Worm (Caenorhabditis elegans): ENCODE results near the gene pgam-5.

pgam-5 gene

ce11 chrII:7613241-7613782, 14.8 kb upstream of the pgam-5 start, which contains the start of the genes oig-4 and R07G3.7:
TSS of gene oig-4 (plus strand) at chrII:7613541.
TSS of gene R07G3.7 (minus strand) at chrII:7613732.
- TF ChIP-seq lin-13 (tag; optimal IDR thresholded peaks at IDR 0.05) (no peak), M03D4.4 (tag; optimal IDR thresholded peaks at IDR 0.05) (no peak), hlh-1 (tag; optimal IDR thresholded peaks at IDR 0.05) (peak; percentile 29)

- TF ChIP-seq sptf-1 (tag; optimal IDR thresholded peaks at IDR 0.05) (no peak), unc-62 (GFP tag; optimal IDR thresholded peaks at IDR 0.05) (no peak), bed-3 (GFP tag; optimal IDR thresholded peaks at IDR 0.05) (no peak), unc-39 (tag; optimal IDR thresholded peaks at IDR 0.05) (no peak), mls-2 (tag; optimal IDR thresholded peaks at IDR 0.05) (no peak), nhr-12 (tag; optimal IDR thresholded peaks at IDR 0.05) (no peak), elt-3 (tag; optimal IDR thresholded peaks at IDR 0.05) (no peak), ztf-11 (tag; optimal IDR thresholded peaks at IDR 0.05) (no peak), nhr-2 (tag; optimal IDR thresholded peaks at IDR 0.05) (no peak), pha-4 (tag; optimal IDR thresholded peaks at IDR 0.05) (no peak), hlh-1 (tag; optimal IDR thresholded peaks at IDR 0.05) (no peak), M03D4.4 (tag; optimal IDR thresholded peaks at IDR 0.05) (no peak), ces-1 (GFP tag; optimal IDR thresholded peaks at IDR 0.05) (no peak), mep-1 (tag; optimal IDR thresholded peaks at IDR 0.05) (no peak)
These were observed 9.4 kb upstream of the pgam-5 start, which contains the start of gene lips-17 for ce11 chrII:7607953-7608352. TSS of gene lips-17 (plus strand) at chrII:7608253.

- no peak for TF ChIP-seq flh-1 (GFP tag; optimal IDR thresholded peaks at IDR 0.05)
- TF ChIP-seq pha-4 (tag; optimal IDR thresholded peaks at IDR 0.05) = no peak
- no peak for TF ChIP-seq cnd-1 (tag; optimal IDR thresholded peaks at IDR 0.05)
- no peak for TF ChIP-seq sem-2 (GFP tag; optimal IDR thresholded peaks at IDR 0.05)
- TF ChIP-seq mep-1 (tag; optimal IDR thresholded peaks at IDR 0.05) = no peak
- TF ChIP-seq hlh-1 (tag; optimal IDR thresholded peaks at IDR 0.05) = no peak
- TF ChIP-seq elt-3 (tag; optimal IDR thresholded peaks at IDR 0.05) = no peak
- no peak for TF ChIP-seq M03D4.4 (tag; optimal IDR thresholded peaks at IDR 0.05)
These were observed 6.8 kb upstream of the pgam-5 start, which contains the start of gene osm-8 for ce11 chrII:7605306-7605705. TSS of gene osm-8 (minus strand) at chrII:7605406.

ce11 chrII:7599357-7599756, 805 bp upstream of the pgam-5 start, which contains the start of gene npp-21:
TSS of gene npp-21 (plus strand) at chrII:7599657.
- TF ChIP-seq sptf-1 (tag; optimal IDR thresholded peaks at IDR 0.05) (no peak), elt-3 (tag; optimal IDR thresholded peaks at IDR 0.05) (no peak), nhr-12 (tag; optimal IDR thresholded peaks at IDR 0.05) (no peak), ces-1 (GFP tag; optimal IDR thresholded peaks at IDR 0.05) (no peak), lsy-2 (tag; optimal IDR thresholded peaks at IDR 0.05) (no peak), ztf-11 (tag; optimal IDR thresholded peaks at IDR 0.05) (no peak), mls-2 (tag; optimal IDR thresholded peaks at IDR 0.05) (no peak), drap-1 (GFP tag; optimal IDR thresholded peaks at IDR 0.05) (no peak), pha-4 (tag; optimal IDR thresholded peaks at IDR 0.05) (no peak), tbx-8 (GFP tag; optimal IDR thresholded peaks at IDR 0.05) (no peak), ham-2 (GFP tag; optimal IDR thresholded peaks at IDR 0.05) (no peak), lin-32 (GFP tag; optimal IDR thresholded peaks at IDR 0.05) (no peak), bed-3 (GFP tag; optimal IDR thresholded peaks at IDR 0.05) (no peak), nhr-28 (tag; optimal IDR thresholded peaks at IDR 0.05) (no peak), flh-1 (GFP tag; optimal IDR thresholded peaks at IDR 0.05) (no peak)

- TF ChIP-seq zip-8 (tag; optimal IDR thresholded peaks at IDR 0.05) = no peak
These were observed 3.7 kb downstream of the pgam-5 start, which contains the start of gene syd-1 for ce11 chrII:7594812-7595211. TSS of gene syd-1 (minus strand) at chrII:7594912.

ce11 chrII:7594262-7594661, 4.3 kb downstream of the pgam-5 start:
- TF ChIP-seq unc-39 (tag; optimal IDR thresholded peaks at IDR 0.05) (no peak), ces-1 (GFP tag; optimal IDR thresholded peaks at IDR 0.05) (peak; percentile 84), mep-1 (tag; optimal IDR thresholded peaks at IDR 0.05) (no peak), drap-1 (GFP tag; optimal IDR thresholded peaks at IDR 0.05) (no peak)

ce11 chrII:7593227-7593626, 5.3 kb downstream of the pgam-5 start:
- TF ChIP-seq nhr-28 (tag; optimal IDR thresholded peaks at IDR 0.05) = no peak
- no peak for TF ChIP-seq unc-120 (tag; optimal IDR thresholded peaks at IDR 0.05; ENCODE audit: poor library complexity, severe bottlenecking)
- peak; percentile 18 for TF ChIP-seq ces-1 (GFP tag; optimal IDR thresholded peaks at IDR 0.05)
- TF ChIP-seq lsy-2 (tag; optimal IDR thresholded peaks at IDR 0.05) = no peak
- TF ChIP-seq sptf-1 (tag; optimal IDR thresholded peaks at IDR 0.05) = peak; percentile 30
- TF ChIP-seq drap-1 (GFP tag; optimal IDR thresholded peaks at IDR 0.05) = peak; percentile 21
- TF ChIP-seq pha-4 (tag; optimal IDR thresholded peaks at IDR 0.05) = no peak
- TF ChIP-seq lin-32 (GFP tag; optimal IDR thresholded peaks at IDR 0.05) = no peak
- peak; percentile 61 for TF ChIP-seq mls-2 (tag; optimal IDR thresholded peaks at IDR 0.05)
- TF ChIP-seq lin-13 (tag; optimal IDR thresholded peaks at IDR 0.05) = no peak
- TF ChIP-seq nhr-76 (tag; optimal IDR thresholded peaks at IDR 0.05) = no peak
- TF ChIP-seq mep-1 (tag; optimal IDR thresholded peaks at IDR 0.05) = peak; percentile 21
- TF ChIP-seq ham-2 (GFP tag; optimal IDR thresholded peaks at IDR 0.05) = no peak
- no peak for TF ChIP-seq ceh-83 (GFP tag; optimal IDR thresholded peaks at IDR 0.05)
